Worm (Caenorhabditis elegans) whole organism, L3 larva: ENCODE measurements around the gene W02A2.12.

Experiments
- R02D3.7 ChIP-seq: fragments of 150-350 bp; optimal IDR thresholded peaks from 2 replicates; lab custom pipeline; 2014; ENCODE audit warnings: missing biosample characterization, missing genetic modification characterization
- ZK546.5 ChIP-seq: sonication (generic microtip); optimal IDR thresholded peaks from 2 replicates; lab custom pipeline; 2017; ENCODE audit warnings: missing biosample characterization, missing genetic modification characterization
- aly-2 ChIP-seq: fragments of 150-350 bp; optimal IDR thresholded peaks from 2 replicates; lab custom pipeline; 2014; ENCODE audit warnings: missing biosample characterization, missing genetic modification characterization
- ceh-16 ChIP-seq: sonication (generic microtip); optimal IDR thresholded peaks from 2 replicates; lab custom pipeline; 2017; ENCODE audit warnings: missing biosample characterization, missing genetic modification characterization
- ceh-28 ChIP-seq: fragments of 150-350 bp; optimal IDR thresholded peaks from 2 replicates; lab custom pipeline; 2014; ENCODE audit warnings: missing biosample characterization, missing genetic modification reagents, missing genetic modification characterization
- ceh-82 ChIP-seq: fragments of 150-350 bp; optimal IDR thresholded peaks from 2 replicates; lab custom pipeline; 2014; ENCODE audit warnings: missing biosample characterization, missing genetic modification characterization
- ceh-9 ChIP-seq: sonication (generic microtip); optimal IDR thresholded peaks from 2 replicates; lab custom pipeline; 2018; ENCODE audit warnings: missing biosample characterization, missing genetic modification characterization
- daf-12 ChIP-seq: fragments of 150-350 bp; optimal IDR thresholded peaks from 2 replicates; lab custom pipeline; 2014; ENCODE audit warnings: missing biosample characterization, missing genetic modification reagents, missing genetic modification characterization
- egl-27 ChIP-seq: sonication (generic microtip); optimal IDR thresholded peaks from 4 replicates; lab custom pipeline; 2017; ENCODE audit warnings: missing biosample characterization, missing genetic modification reagents, missing genetic modification characterization
- elt-1 ChIP-seq: fragments of 150-350 bp; optimal IDR thresholded peaks from 2 replicates; lab custom pipeline; 2014; ENCODE audit warnings: missing biosample characterization, missing genetic modification characterization
- elt-2 ChIP-seq: sonication (generic microtip); optimal IDR thresholded peaks from 2 replicates; lab custom pipeline; 2016; ENCODE audit warnings: missing genetic modification reagents, mild to moderate bottlenecking, missing genetic modification characterization, missing compliant biosample characterization
- elt-3 ChIP-seq, 3 experiments: fragments of 150-350 bp in 1 of 3; sonication (generic microtip) in 2 of 3; optimal IDR thresholded peaks; 2 replicates in 2 of 3; 4 replicates in 1 of 3; lab custom pipeline; 2014 to 2017; ENCODE audit warnings: missing biosample characterization in 3 of 3, missing genetic modification characterization in 3 of 3
- fkh-10 ChIP-seq: sonication (generic microtip); optimal IDR thresholded peaks from 2 replicates; lab custom pipeline; 2017; ENCODE audit warnings: missing biosample characterization, missing genetic modification reagents, missing genetic modification characterization
- fos-1 ChIP-seq: fragments of 150-350 bp; optimal IDR thresholded peaks from 2 replicates; lab custom pipeline; 2014; ENCODE audit warnings: missing biosample characterization, missing genetic modification characterization
- hmg-11 ChIP-seq: sonication (generic microtip); optimal IDR thresholded peaks from 2 replicates; lab custom pipeline; 2016; ENCODE audit warnings: missing genetic modification characterization, missing compliant biosample characterization
- jun-1 ChIP-seq: fragments of 150-350 bp; optimal IDR thresholded peaks from 2 replicates; lab custom pipeline; 2014; ENCODE audit warnings: missing biosample characterization, missing genetic modification reagents, missing genetic modification characterization
- lsy-12 ChIP-seq: sonication (generic microtip); optimal IDR thresholded peaks from 2 replicates; lab custom pipeline; 2016; ENCODE audit warnings: mild to moderate bottlenecking, missing genetic modification characterization, missing compliant biosample characterization
- mdl-1 ChIP-seq: fragments of 150-350 bp; optimal IDR thresholded peaks from 2 replicates; lab custom pipeline; 2014; ENCODE audit warnings: missing biosample characterization, missing genetic modification characterization
- mml-1 ChIP-seq: fragments of 150-350 bp; sonication (generic microtip); optimal IDR thresholded peaks from 3 replicates; lab custom pipeline; 2014; ENCODE audit warnings: missing biosample characterization, missing genetic modification characterization
- nhr-11 ChIP-seq: fragments of 150-350 bp; optimal IDR thresholded peaks from 2 replicates; lab custom pipeline; 2014; ENCODE audit warnings: missing biosample characterization, missing genetic modification characterization
- nhr-12 ChIP-seq: fragments of 150-350 bp; optimal IDR thresholded peaks from 2 replicates; lab custom pipeline; 2014; ENCODE audit warnings: missing biosample characterization, missing genetic modification characterization
- nhr-23 ChIP-seq: fragments of 150-350 bp; optimal IDR thresholded peaks from 2 replicates; lab custom pipeline; 2014; ENCODE audit warnings: missing biosample characterization, missing genetic modification reagents, missing genetic modification characterization
- nhr-237 ChIP-seq: fragments of 150-350 bp; optimal IDR thresholded peaks from 2 replicates; lab custom pipeline; 2014; ENCODE audit warnings: missing biosample characterization, missing genetic modification characterization
- nhr-28 ChIP-seq: fragments of 150-350 bp; optimal IDR thresholded peaks from 2 replicates; lab custom pipeline; 2014; ENCODE audit warnings: missing biosample characterization, missing genetic modification characterization
- nhr-43 ChIP-seq: sonication (generic microtip); optimal IDR thresholded peaks from 2 replicates; lab custom pipeline; 2016; ENCODE audit warnings: mild to moderate bottlenecking, missing genetic modification characterization, missing compliant biosample characterization; ENCODE audit not compliant: poor library complexity, severe bottlenecking
- nhr-67 ChIP-seq: fragments of 150-350 bp; optimal IDR thresholded peaks from 2 replicates; lab custom pipeline; 2014; ENCODE audit warnings: missing biosample characterization, missing genetic modification characterization
- nhr-76 ChIP-seq: fragments of 150-350 bp; sonication (generic microtip); optimal IDR thresholded peaks from 5 replicates; lab custom pipeline; 2014; ENCODE audit warnings: missing biosample characterization, missing genetic modification characterization
- nhr-77 ChIP-seq: fragments of 150-350 bp; optimal IDR thresholded peaks from 2 replicates; lab custom pipeline; 2014; ENCODE audit warnings: missing biosample characterization, missing genetic modification characterization
- pha-4 ChIP-seq: fragments of 150-350 bp; optimal IDR thresholded peaks from 2 replicates; lab custom pipeline; 2014; ENCODE audit warnings: missing biosample characterization, missing genetic modification reagents, missing genetic modification characterization
- sea-2 ChIP-seq: fragments of 150-350 bp; sonication (generic microtip); optimal IDR thresholded peaks from 4 replicates; lab custom pipeline; 2014; ENCODE audit warnings: missing biosample characterization, missing genetic modification reagents, missing genetic modification characterization
- tbx-2 ChIP-seq: sonication (generic microtip); optimal IDR thresholded peaks from 2 replicates; lab custom pipeline; 2016; ENCODE audit warnings: mild to moderate bottlenecking, missing genetic modification characterization, missing compliant biosample characterization
- unc-39 ChIP-seq: sonication (generic microtip); optimal IDR thresholded peaks from 4 replicates; lab custom pipeline; 2017; ENCODE audit warnings: missing biosample characterization, missing genetic modification characterization
- ztf-4 ChIP-seq: fragments of 150-350 bp; optimal IDR thresholded peaks from 2 replicates; lab custom pipeline; 2014; ENCODE audit warnings: missing biosample characterization, missing genetic modification characterization

The W02A2.12 gene

DNA sequence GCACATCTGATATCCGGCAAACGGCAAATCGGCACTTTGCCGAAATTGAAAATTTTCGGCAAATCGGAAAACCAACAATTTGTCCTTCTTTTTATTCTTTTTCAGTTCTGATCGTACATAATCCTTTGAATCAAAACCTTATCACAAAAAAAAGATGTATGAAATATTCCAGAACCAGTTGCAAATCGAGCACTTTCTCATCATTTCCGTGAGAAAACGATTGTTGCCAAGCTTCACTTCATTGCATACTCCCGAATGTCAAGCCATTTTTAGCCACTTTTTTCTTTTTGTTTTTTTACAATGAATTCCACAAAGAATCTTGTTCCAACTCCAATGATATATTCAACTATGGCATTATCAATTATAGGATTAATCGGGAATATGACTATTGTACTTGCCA is 16.2 kb upstream of the W02A2.12 start, which contains the start of gene srsx-25:
Gene srsx-25 (plus strand): TSS at position 301 of the 400 bp plus-strand sequence.
- TF ChIP-seq fos-1 (tag; lab: Kevin White, UChicago) (no peak), pha-4 (tag; lab: Kevin White, UChicago) (no peak)
- TF ChIP-seq, all 47 proteins: peak for 0

DNA sequence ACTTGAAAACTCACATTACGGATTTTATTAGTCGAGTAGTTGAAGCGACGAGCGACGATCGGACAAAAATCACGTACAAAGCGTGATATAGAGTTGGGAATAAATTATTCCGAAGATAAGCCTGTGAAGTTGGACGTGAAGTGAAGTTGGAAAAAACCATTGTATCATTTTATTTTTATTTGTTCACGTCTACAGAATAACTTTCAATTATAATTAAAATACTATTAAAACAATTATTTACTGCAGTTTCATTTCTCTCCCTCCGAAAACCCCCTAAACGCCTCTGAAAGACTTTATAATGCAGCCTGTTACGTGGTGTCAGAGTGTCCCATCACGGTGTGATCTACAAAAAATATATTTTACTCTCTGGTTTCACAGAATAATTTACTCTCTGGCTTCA is 11.5 kb upstream of the W02A2.12 start, which contains the start of gene Y62E10A.3:
Gene Y62E10A.3 (minus strand): TSS at position 101 of the 400 bp plus-strand sequence.
- no peak for TF ChIP-seq nhr-237 (tag; lab: Kevin White, UChicago)
- no peak for TF ChIP-seq ceh-9 (tag; lab: Kevin White, UChicago)
- no peak for TF ChIP-seq fkh-10 (GFP tag; lab: Kevin White, UChicago)
- no peak for TF ChIP-seq nhr-28
- TF ChIP-seq mml-1 = no peak
- no peak for TF ChIP-seq nhr-23 (tag; lab: Kevin White, UChicago)
- no peak for TF ChIP-seq hmg-11 (tag; lab: Kevin White, UChicago)
- no peak for TF ChIP-seq nhr-77 (tag; lab: Kevin White, UChicago)
- TF ChIP-seq elt-1 (tag; lab: Kevin White, UChicago) = no peak
- no peak for TF ChIP-seq nhr-12
- no peak for TF ChIP-seq ceh-28 (tag; lab: Kevin White, UChicago)
- TF ChIP-seq ceh-16 = no peak
- TF ChIP-seq lsy-12 (tag; lab: Kevin White, UChicago) = no peak
- TF ChIP-seq elt-2 (tag; lab: Kevin White, UChicago) = no peak
- TF ChIP-seq nhr-67 (tag; lab: Kevin White, UChicago) = no peak
- TF ChIP-seq R02D3.7 (tag; lab: Kevin White, UChicago) = no peak
- no peak for TF ChIP-seq nhr-43
- TF ChIP-seq unc-39 (tag; lab: Kevin White, UChicago) = no peak
- TF ChIP-seq fos-1 (tag; lab: Kevin White, UChicago) = no peak

ce11 chrIV:13358488-13358887 is 9.9 kb upstream of the W02A2.12 start, which contains the start of gene W02A2.8:
Gene W02A2.8, minus strand, starts transcription at chrIV:13358588.
- TF ChIP-seq tbx-2 (no peak), elt-3 (tag; optimal IDR thresholded peaks at IDR 0.05; lab: Kevin White, UChicago) (no peak), hmg-11 (tag; lab: Kevin White, UChicago) (no peak), ceh-16 (no peak), nhr-28 (no peak), nhr-11 (tag; lab: Kevin White, UChicago) (no peak), ztf-4 (no peak), jun-1 (tag; lab: Kevin White, UChicago) (no peak), nhr-43 (no peak), daf-12 (tag; lab: Kevin White, UChicago) (no peak), sea-2 (GFP tag; lab: Kevin White, UChicago) (no peak)

DNA sequence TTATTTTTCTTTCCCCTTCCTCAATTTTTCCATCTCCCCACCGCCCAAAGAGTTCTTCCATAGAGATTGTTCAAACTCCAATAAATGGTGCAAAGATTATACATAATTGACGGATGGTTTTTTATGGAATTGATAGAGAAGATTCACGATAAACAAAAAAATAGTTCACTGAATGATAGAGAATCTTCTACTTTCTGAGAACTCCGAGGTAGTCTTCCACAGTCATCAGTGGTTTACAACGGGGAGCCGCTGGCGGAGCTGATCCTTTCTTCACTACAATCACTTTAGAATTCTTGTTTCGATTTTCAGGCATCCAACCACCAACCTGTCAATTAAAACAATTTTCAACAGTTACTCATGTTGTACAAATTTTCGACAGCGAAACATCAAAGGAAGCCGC is 7.4 kb upstream of the W02A2.12 start:
- no peak for TF ChIP-seq nhr-67 (tag; lab: Kevin White, UChicago)
- TF ChIP-seq ceh-9 (tag; lab: Kevin White, UChicago) = no peak
- no peak for TF ChIP-seq elt-2 (tag; lab: Kevin White, UChicago)

DNA sequence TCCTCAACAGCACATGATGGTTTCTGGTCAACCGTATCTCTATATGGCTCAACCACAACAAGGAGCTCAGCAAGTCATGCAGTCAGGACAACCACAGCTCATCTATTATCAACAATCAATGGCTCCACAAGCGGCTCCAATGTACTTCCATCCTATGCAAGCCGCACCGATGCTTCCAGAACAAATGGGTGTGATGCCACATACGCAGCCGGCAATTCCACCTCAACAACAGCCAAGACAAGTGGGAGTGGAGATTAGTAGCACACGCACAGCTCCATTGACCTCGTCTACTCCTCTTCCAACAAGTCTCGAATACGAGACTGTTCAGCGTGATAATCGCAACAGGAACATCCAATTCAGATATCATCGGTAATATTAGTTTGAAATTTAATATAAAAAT is 5.4 kb upstream of the W02A2.12 start:
- TF ChIP-seq R02D3.7 (tag; lab: Kevin White, UChicago) (no peak), pha-4 (tag; lab: Kevin White, UChicago) (no peak), elt-2 (tag; lab: Kevin White, UChicago) (no peak), nhr-237 (tag; lab: Kevin White, UChicago) (no peak), ztf-4 (no peak), fkh-10 (GFP tag; lab: Kevin White, UChicago) (no peak), nhr-76 (no peak), egl-27 (no peak), elt-3 (tag; optimal IDR thresholded peaks at IDR 0.05; lab: Kevin White, UChicago) (no peak), ceh-16 (no peak), nhr-12 (no peak), mdl-1 (tag; lab: Kevin White, UChicago) (no peak), ceh-82 (tag; lab: Kevin White, UChicago) (no peak), nhr-11 (tag; lab: Kevin White, UChicago) (no peak), unc-39 (tag; lab: Kevin White, UChicago) (no peak), sea-2 (GFP tag; lab: Kevin White, UChicago) (no peak), ZK546.5 (tag; lab: Kevin White, UChicago) (no peak), jun-1 (tag; lab: Kevin White, UChicago) (no peak), hmg-11 (tag; lab: Kevin White, UChicago) (no peak), aly-2 (tag; lab: Kevin White, UChicago) (no peak)
